Fruit fly (Drosophila melanogaster) whole organism, prepupa: ENCODE results near the gene Sfp84E.

Experiments used
- Blimp-1 ChIP-seq: fragments of 200-800 bp; sonication (Bioruptor generic); optimal IDR thresholded peaks from 3 replicates; lab custom pipeline; 2017; ENCODE audit warnings: missing biosample characterization, missing genetic modification characterization, mild to moderate bottlenecking, moderate library complexity, missing genetic modification reagents
- CG10631 ChIP-seq: fragments of 200-800 bp; sonication (Bioruptor generic); optimal IDR thresholded peaks from 2 replicates; lab custom pipeline; 2016; ENCODE audit warnings: missing biosample characterization, missing genetic modification characterization
- CG11294 ChIP-seq: fragments of 200-800 bp; sonication (Bioruptor generic); IDR thresholded peaks from 2 replicates; pipeline ENCODE4 v1.3.6; 2022; ENCODE audit warnings: missing biosample characterization, missing genetic modification characterization
- CG11762 ChIP-seq: fragments of 200-800 bp; sonication (Bioruptor generic); optimal IDR thresholded peaks from 3 replicates; lab custom pipeline; 2016; ENCODE audit warnings: missing biosample characterization, missing genetic modification characterization; ENCODE audit not compliant: insufficient read depth
- CG11902 ChIP-seq: fragments of 200-800 bp; sonication (Bioruptor generic); optimal IDR thresholded peaks from 3 replicates; lab custom pipeline; 2016; ENCODE audit warnings: missing biosample characterization, missing genetic modification characterization
- CG15336 ChIP-seq: fragments of 200-800 bp; sonication (Bioruptor generic); IDR thresholded peaks from 2 replicates; pipeline ENCODE4 v1.3.6; 2022; ENCODE audit warnings: missing biosample characterization, missing genetic modification characterization
- CG1621 ChIP-seq: fragments of 200-800 bp; sonication (Bioruptor generic); optimal IDR thresholded peaks from 3 replicates; lab custom pipeline; 2018; ENCODE audit warnings: missing biosample characterization, mild to moderate bottlenecking, missing genetic modification characterization
- CG16779 ChIP-seq: fragments of 200-800 bp; sonication (Bioruptor generic); optimal IDR thresholded peaks from 3 replicates; lab custom pipeline; 2017; ENCODE audit warnings: missing biosample characterization, mild to moderate bottlenecking, missing genetic modification characterization
- CG3032 ChIP-seq: fragments of 200-800 bp; optimal IDR thresholded peaks from 2 replicates; lab custom pipeline; 2019; ENCODE audit warnings: missing biosample characterization, mild to moderate bottlenecking, missing genetic modification characterization, moderate library complexity
- CG32006 ChIP-seq: fragments of 200-800 bp; sonication (Bioruptor generic); optimal IDR thresholded peaks from 3 replicates; lab custom pipeline; 2017; ENCODE audit warnings: missing biosample characterization, mild to moderate bottlenecking, missing genetic modification characterization
- CG34406 ChIP-seq: fragments of 200-800 bp; sonication (Bioruptor generic); optimal IDR thresholded peaks from 3 replicates; lab custom pipeline; 2016; ENCODE audit warnings: missing biosample characterization, missing genetic modification characterization
- CG4318 ChIP-seq: fragments of 200-800 bp; sonication (Bioruptor generic); optimal IDR thresholded peaks from 3 replicates; lab custom pipeline; 2017; ENCODE audit warnings: missing biosample characterization, mild to moderate bottlenecking, missing genetic modification characterization
- CG6163 ChIP-seq: fragments of 200-800 bp; sonication (Bioruptor generic); IDR thresholded peaks from 3 replicates; pipeline ENCODE4 v1.3.6; 2022; ENCODE audit warnings: missing biosample characterization, missing genetic modification characterization
- CG6276 ChIP-seq: fragments of 200-800 bp; sonication (Bioruptor generic); optimal IDR thresholded peaks from 2 replicates; lab custom pipeline; 2017; ENCODE audit warnings: missing biosample characterization, mild to moderate bottlenecking, missing genetic modification characterization
- CG6792 ChIP-seq: fragments of 200-800 bp; sonication (Bioruptor generic); optimal IDR thresholded peaks from 3 replicates; lab custom pipeline; 2016; ENCODE audit warnings: missing biosample characterization, missing genetic modification characterization
- CG6808 ChIP-seq: fragments of 200-800 bp; sonication (Bioruptor generic); optimal IDR thresholded peaks from 3 replicates; lab custom pipeline; 2017; ENCODE audit warnings: missing biosample characterization, missing genetic modification characterization, mild to moderate bottlenecking, moderate library complexity, missing genetic modification reagents
- CG6854 ChIP-seq: fragments of 200-800 bp; sonication (Bioruptor generic); optimal IDR thresholded peaks from 2 replicates; lab custom pipeline; 2017; ENCODE audit warnings: missing biosample characterization, mild to moderate bottlenecking, missing genetic modification characterization
- CG7368 ChIP-seq: fragments of 200-800 bp; sonication (Bioruptor generic); optimal IDR thresholded peaks from 3 replicates; lab custom pipeline; 2016; ENCODE audit warnings: missing biosample characterization, missing genetic modification characterization
- CG8319 ChIP-seq: fragments of 200-800 bp; sonication (Bioruptor generic); optimal IDR thresholded peaks from 3 replicates; lab custom pipeline; 2016; ENCODE audit warnings: missing biosample characterization, missing genetic modification characterization
- CG8632 ChIP-seq: fragments of 200-800 bp; sonication (Bioruptor generic); optimal IDR thresholded peaks from 3 replicates; lab custom pipeline; 2016; ENCODE audit warnings: missing biosample characterization, missing genetic modification characterization
- CG9139 ChIP-seq: fragments of 200-800 bp; sonication (Bioruptor generic); optimal IDR thresholded peaks from 3 replicates; lab custom pipeline; 2017; ENCODE audit warnings: missing biosample characterization, mild to moderate bottlenecking, missing genetic modification characterization
- Eip78C ChIP-seq: fragments of 200-800 bp; sonication (Bioruptor generic); peaks from one replicate; lab custom pipeline; 2016; ENCODE audit warnings: missing biosample characterization, missing genetic modification characterization
- Eip93F ChIP-seq: fragments of 200-800 bp; sonication (Bioruptor generic); optimal IDR thresholded peaks from 2 replicates; lab custom pipeline; 2016; ENCODE audit warnings: missing biosample characterization, mild to moderate bottlenecking, missing genetic modification characterization
- Ets96B ChIP-seq: fragments of 200-800 bp; optimal IDR thresholded peaks from 2 replicates; lab custom pipeline; 2019; ENCODE audit warnings: missing biosample characterization, mild to moderate bottlenecking, missing genetic modification characterization, moderate library complexity
- Gug ChIP-seq: fragments of 200-800 bp; sonication (Bioruptor generic); IDR thresholded peaks from 2 replicates; pipeline ENCODE4 v1.3.6; 2022; ENCODE audit warnings: missing biosample characterization, missing genetic modification characterization
- Hr38 ChIP-seq: sonication (Bioruptor generic); optimal IDR thresholded peaks from 2 replicates; lab custom pipeline; 2016; ENCODE audit warnings: missing biosample characterization, missing genetic modification characterization
- Hr39 ChIP-seq: fragments of 200-800 bp; sonication (Bioruptor generic); optimal IDR thresholded peaks from 2 replicates; lab custom pipeline; 2016; ENCODE audit warnings: missing biosample characterization, missing genetic modification characterization
- Hr4 ChIP-seq: fragments of 200-800 bp; sonication (Bioruptor generic); optimal IDR thresholded peaks from 3 replicates; lab custom pipeline; 2016; ENCODE audit warnings: missing biosample characterization, missing genetic modification characterization
- Lpt ChIP-seq: fragments of 200-800 bp; sonication (Bioruptor generic); optimal IDR thresholded peaks from 3 replicates; lab custom pipeline; 2016; ENCODE audit warnings: missing biosample characterization, missing genetic modification characterization
- Met ChIP-seq: fragments of 200-800 bp; sonication (Bioruptor generic); optimal IDR thresholded peaks from 3 replicates; lab custom pipeline; 2016; ENCODE audit warnings: missing biosample characterization, missing genetic modification characterization
- OdsH ChIP-seq: fragments of 200-800 bp; sonication (Bioruptor generic); optimal IDR thresholded peaks from 3 replicates; lab custom pipeline; 2016; ENCODE audit warnings: missing biosample characterization, missing genetic modification characterization
- Smox ChIP-seq: fragments of 200-800 bp; sonication (Bioruptor generic); optimal IDR thresholded peaks from 3 replicates; lab custom pipeline; 2016; ENCODE audit warnings: missing biosample characterization, missing genetic modification characterization
- Sox102F ChIP-seq: fragments of 200-800 bp; sonication (Bioruptor generic); optimal IDR thresholded peaks from 2 replicates; lab custom pipeline; 2016; ENCODE audit warnings: missing biosample characterization, mild to moderate bottlenecking, missing genetic modification characterization
- Sox14 ChIP-seq: fragments of 200-800 bp; sonication (Bioruptor generic); optimal IDR thresholded peaks from 3 replicates; lab custom pipeline; 2016; ENCODE audit warnings: missing biosample characterization, missing genetic modification characterization
- Sox15 ChIP-seq: fragments of 200-800 bp; sonication (Bioruptor generic); optimal IDR thresholded peaks from 3 replicates; lab custom pipeline; 2016; ENCODE audit warnings: missing biosample characterization, missing genetic modification characterization
- cyc ChIP-seq: fragments of 200-800 bp; sonication (Bioruptor generic); optimal IDR thresholded peaks from 3 replicates; lab custom pipeline; 2016; ENCODE audit warnings: missing biosample characterization, missing genetic modification characterization
- dac ChIP-seq: fragments of 200-800 bp; sonication (Bioruptor generic); optimal IDR thresholded peaks from 2 replicates; lab custom pipeline; 2017; ENCODE audit warnings: missing biosample characterization, mild to moderate bottlenecking, missing genetic modification characterization
- dsx ChIP-seq: fragments of 200-800 bp; optimal IDR thresholded peaks from 3 replicates; lab custom pipeline; 2019; ENCODE audit warnings: missing biosample characterization, mild to moderate bottlenecking, missing genetic modification characterization, moderate library complexity; ENCODE audit not compliant: poor library complexity, severe bottlenecking
- eg ChIP-seq: fragments of 200-800 bp; sonication (Bioruptor generic); IDR thresholded peaks from 3 replicates; pipeline ENCODE4 v1.3.6; 2022; ENCODE audit warnings: missing biosample characterization, missing genetic modification characterization
- esn ChIP-seq: fragments of 200-800 bp; sonication (Bioruptor generic); optimal IDR thresholded peaks from 2 replicates; lab custom pipeline; 2016; ENCODE audit warnings: missing biosample characterization, mild to moderate bottlenecking, missing genetic modification characterization, moderate library complexity
- fd59A ChIP-seq: fragments of 200-800 bp; sonication (Bioruptor generic); optimal IDR thresholded peaks from 2 replicates; lab custom pipeline; 2017; ENCODE audit warnings: missing biosample characterization, mild to moderate bottlenecking, missing genetic modification characterization, missing genetic modification reagents
- fd85E ChIP-seq: fragments of 200-800 bp; sonication (Bioruptor generic); optimal IDR thresholded peaks from 3 replicates; lab custom pipeline; 2016; ENCODE audit warnings: missing biosample characterization, missing genetic modification characterization
- fkh ChIP-seq: fragments of 200-800 bp; sonication (Bioruptor generic); optimal IDR thresholded peaks from 3 replicates; lab custom pipeline; 2017; ENCODE audit warnings: missing biosample characterization, mild to moderate bottlenecking, missing genetic modification characterization, moderate library complexity
- lz ChIP-seq: fragments of 200-800 bp; sonication (Bioruptor generic); optimal IDR thresholded peaks from 3 replicates; lab custom pipeline; 2016; ENCODE audit warnings: missing biosample characterization, missing genetic modification characterization
- net ChIP-seq: fragments of 200-800 bp; sonication (Bioruptor generic); optimal IDR thresholded peaks from 3 replicates; lab custom pipeline; 2016; ENCODE audit warnings: missing biosample characterization, missing genetic modification characterization
- pdm3 ChIP-seq: fragments of 200-800 bp; sonication (Bioruptor generic); optimal IDR thresholded peaks from 3 replicates; lab custom pipeline; 2016; ENCODE audit warnings: missing biosample characterization, missing genetic modification characterization
- salr ChIP-seq, 2 experiments: fragments of 200-800 bp; sonication (Bioruptor generic); optimal IDR thresholded peaks; 3 replicates each; lab custom pipeline; 2016 to 2018; ENCODE audit warnings: missing biosample characterization in 2 of 2, missing genetic modification characterization in 2 of 2, mild to moderate bottlenecking in 1 of 2
- spab ChIP-seq: fragments of 200-800 bp; sonication (Bioruptor generic); optimal IDR thresholded peaks from 2 replicates; lab custom pipeline; 2017; ENCODE audit warnings: missing biosample characterization, mild to moderate bottlenecking, missing genetic modification characterization, missing genetic modification reagents
- ss ChIP-seq, 2 experiments: fragments of 200-800 bp; sonication (Bioruptor generic); optimal IDR thresholded peaks; 2 replicates in 1 of 2; 3 replicates in 1 of 2; lab custom pipeline; 2017 to 2018; ENCODE audit warnings: mild to moderate bottlenecking in 2 of 2, missing biosample characterization in 2 of 2, missing genetic modification characterization in 2 of 2, moderate library complexity in 1 of 2
- topi ChIP-seq: fragments of 200-800 bp; sonication (Bioruptor generic); optimal IDR thresholded peaks from 3 replicates; lab custom pipeline; 2016; ENCODE audit warnings: missing biosample characterization, missing genetic modification characterization

Sfp84E gene

DNA sequence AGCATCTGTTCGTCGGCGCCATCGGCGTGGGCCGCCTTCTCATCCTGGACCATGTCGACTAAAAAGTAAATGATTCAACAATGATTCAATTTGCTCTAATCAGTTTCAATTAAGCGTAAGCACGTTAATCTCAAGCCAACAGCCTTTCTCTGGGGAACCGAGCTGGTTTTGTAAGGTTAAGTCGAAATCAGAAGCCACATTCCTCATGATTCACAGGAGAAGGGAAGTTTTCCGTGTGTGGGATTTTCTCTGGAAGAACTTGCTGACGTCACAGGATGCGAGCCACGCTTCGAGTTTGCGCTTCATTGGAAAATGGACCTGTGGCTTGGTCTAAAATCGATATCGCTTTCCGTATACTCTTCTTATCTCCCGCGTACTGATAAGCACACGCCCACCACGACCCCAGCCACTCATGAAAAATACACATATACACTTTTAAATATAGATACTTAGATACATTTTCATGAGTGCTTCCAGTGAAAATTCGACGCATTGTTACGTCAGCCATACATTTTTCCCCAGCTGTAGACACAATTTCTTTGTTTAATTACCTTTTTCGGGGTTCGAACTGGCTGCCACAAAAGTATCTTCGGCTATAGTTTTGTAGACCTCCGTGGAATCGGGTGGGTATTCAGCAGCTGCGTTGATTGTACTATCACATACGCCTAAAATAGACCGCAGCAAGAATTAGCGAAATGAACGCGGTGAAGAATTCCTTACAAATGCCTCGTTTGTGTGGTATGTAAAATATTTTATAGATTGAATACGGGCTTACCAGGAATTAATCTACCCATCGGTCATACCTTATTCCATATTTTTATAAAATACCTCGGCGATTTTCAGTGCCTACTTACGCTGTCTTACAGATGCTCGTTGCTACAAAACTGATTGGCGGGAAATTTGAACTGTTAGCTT is 2.9 kb downstream of the Sfp84E start:
- TF ChIP-seq topi (GFP tag; lab: Kevin White, UChicago) (no peak), CG8632 (no peak), eg (GFP tag; lab: Robert Waterston, UW) (no peak), CG8319 (no peak), CG6276 (GFP tag; lab: Kevin White, UChicago) (peak; percentile 0), CG9139 (no peak), Smox (peak; percentile 12), CG7368 (GFP tag; lab: Kevin White, UChicago) (no peak), Eip78C (GFP tag; lab: Kevin White, UChicago) (peak; percentile 36), Blimp-1 (GFP tag; lab: Kevin White, UChicago) (no peak), CG10631 (GFP tag; lab: Kevin White, UChicago) (no peak), CG34406 (GFP tag; lab: Kevin White, UChicago) (no peak), CG6854 (GFP tag; lab: Kevin White, UChicago) (no peak), CG6163 (GFP tag; lab: Robert Waterston, UW) (no peak), Hr38 (no peak), CG11762 (GFP tag; lab: Kevin White, UChicago) (no peak), ss (GFP tag; optimal IDR thresholded peaks at IDR 0.05; lab: Kevin White, UChicago) (no peak), cyc (GFP tag; lab: Kevin White, UChicago) (no peak), Met (GFP tag; lab: Kevin White, UChicago) (no peak), Sox14 (peak; percentile 55), Hr39 (GFP tag; lab: Kevin White, UChicago) (no peak), Lpt (no peak), fd59A (GFP tag; lab: Kevin White, UChicago) (no peak), CG3032 (tag; lab: Kevin White, UChicago) (peak; percentile 27), fkh (no peak), CG11294 (GFP tag; lab: Robert Waterston, UW) (no peak), CG6792 (GFP tag; lab: Kevin White, UChicago) (no peak), CG6808 (GFP tag; lab: Kevin White, UChicago) (no peak), lz (GFP tag; lab: Kevin White, UChicago) (no peak), CG16779 (tag; lab: Kevin White, UChicago) (no peak), Hr4 (no peak), CG4318 (no peak), CG1621 (tag; lab: Kevin White, UChicago) (peak; percentile 25), esn (GFP tag; lab: Kevin White, UChicago) (peak; percentile 24), CG15336 (GFP tag; lab: Robert Waterston, UW) (no peak), net (no peak), spab (no peak), dsx (peak; percentile 71), Gug (GFP tag; lab: Robert Waterston, UW) (no peak), Eip93F (GFP tag; lab: Kevin White, UChicago) (no peak), CG32006 (GFP tag; lab: Kevin White, UChicago) (no peak), dac (GFP tag; lab: Kevin White, UChicago) (no peak), salr (GFP tag; optimal IDR thresholded peaks at IDR 0.05; lab: Kevin White, UChicago) (no peak), Sox102F (GFP tag; lab: Kevin White, UChicago) (peak; percentile 4), fd85E (GFP tag; lab: Kevin White, UChicago) (no peak), OdsH (no peak), pdm3 (GFP tag; lab: Kevin White, UChicago) (no peak), Sox15 (GFP tag; lab: Kevin White, UChicago) (no peak), Ets96B (tag; lab: Kevin White, UChicago) (no peak), CG11902 (GFP tag; lab: Kevin White, UChicago) (no peak)
